Fruit fly (Drosophila melanogaster): ENCODE measurements around the gene eIF4E1.
A peak's percentile ranks its signal among the peaks of the same experiment; 100 is the strongest.

Gene eIF4E1

DNA sequence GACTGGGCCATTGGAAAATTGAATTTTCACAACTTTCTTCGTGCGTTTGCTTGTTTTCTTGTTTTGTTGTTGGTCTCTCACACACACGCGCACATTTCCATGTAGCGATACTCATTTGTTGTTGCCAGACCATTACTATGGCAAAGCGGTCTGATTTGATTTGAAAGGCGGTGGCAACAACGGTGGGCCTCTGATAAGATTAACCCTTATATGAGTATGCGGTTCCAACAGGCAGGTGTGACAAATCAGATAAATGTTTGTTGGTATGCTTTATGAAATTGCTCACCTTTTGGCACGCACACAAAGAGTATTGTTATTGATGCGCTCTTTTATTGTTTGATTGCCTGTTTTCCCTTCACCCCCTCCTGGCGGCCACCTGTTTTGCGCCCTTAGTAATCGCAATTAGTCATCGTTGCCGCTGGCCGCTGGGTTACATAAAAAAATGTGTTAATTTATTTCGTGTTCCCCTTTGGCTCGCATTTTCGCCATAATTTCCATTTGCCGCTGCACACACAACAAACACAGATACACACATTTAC is 45.0 kb upstream of the eIF4E1 start (continued):
- TF ChIP-seq CG17829 (tag; optimal IDR thresholded peaks at IDR 0.05), result no peak
- TF ChIP-seq CG4360 (GFP tag; IDR thresholded peaks at IDR 0.05), result peak; percentile 85
- TF ChIP-seq lola (GFP tag; optimal IDR thresholded peaks at IDR 0.05), result no peak
- TF ChIP-seq CG18599 (GFP tag; optimal IDR thresholded peaks at IDR 0.05), result peak; percentile 50
- TF ChIP-seq prd (optimal IDR thresholded peaks at IDR 0.05), result no peak
- no peak for TF ChIP-seq prd (GFP tag; IDR thresholded peaks at IDR 0.05)
- TF ChIP-seq CG3726 (GFP tag; IDR thresholded peaks at IDR 0.05), result no peak
- TF ChIP-seq CG34376 (GFP tag; optimal IDR thresholded peaks at IDR 0.05), result peak; percentile 79
- no peak for TF ChIP-seq chif (GFP tag; optimal IDR thresholded peaks at IDR 0.05)
- no peak for TF ChIP-seq CG16863 (GFP tag; optimal IDR thresholded peaks at IDR 0.05)
- peak; percentile 7; the same call in 1 of the 2 replicates for TF ChIP-seq MBD-R2 (GFP tag; IDR thresholded peaks at IDR 0.05)
- no peak for TF ChIP-seq CG15073 (GFP tag; optimal IDR thresholded peaks at IDR 0.05)
- TF ChIP-seq CG8478 (optimal IDR thresholded peaks at IDR 0.05), result no peak
- TF ChIP-seq row (GFP tag; IDR thresholded peaks at IDR 0.05), result 0 out of 3 replicates have a peak, but pooled peaks have one; percentile 13
- TF ChIP-seq pros (GFP tag; optimal IDR thresholded peaks at IDR 0.05), result peak; percentile 59
- no peak for TF ChIP-seq CG4730 (GFP tag; IDR thresholded peaks at IDR 0.05)
- no peak for TF ChIP-seq CG5180 (GFP tag; optimal IDR thresholded peaks at IDR 0.05)
- no peak for TF ChIP-seq NC2β (GFP tag; optimal IDR thresholded peaks at IDR 0.05)
- no peak for TF ChIP-seq wdn (GFP tag; IDR thresholded peaks at IDR 0.05)
- peak in 1 of 2 experiments; percentile 45 for TF ChIP-seq tll (GFP tag; optimal IDR thresholded peaks at IDR 0.05)
- peak; percentile 46 for TF ChIP-seq scrt (GFP tag; optimal IDR thresholded peaks at IDR 0.05)
- TF ChIP-seq Atf6 (GFP tag; IDR thresholded peaks at IDR 0.05), result no peak
- no peak for TF ChIP-seq CG10267 (tag; optimal IDR thresholded peaks at IDR 0.05)
- TF ChIP-seq NK7.1 (GFP tag; optimal IDR thresholded peaks at IDR 0.05), result no peak
- no peak for TF ChIP-seq CTCF (GFP tag; optimal IDR thresholded peaks at IDR 0.05)
- TF ChIP-seq Sry-β (GFP tag; optimal IDR thresholded peaks at IDR 0.05), result no peak
- TF ChIP-seq CG2875 (GFP tag; optimal IDR thresholded peaks at IDR 0.05), result no peak
- TF ChIP-seq cad (GFP tag; optimal IDR thresholded peaks at IDR 0.05), result peak; percentile 23
- no peak for TF ChIP-seq CG30403 (GFP tag; optimal IDR thresholded peaks at IDR 0.05)
- no peak for TF ChIP-seq Optix (GFP tag; IDR thresholded peaks at IDR 0.05)
- no peak for TF ChIP-seq pum (GFP tag; optimal IDR thresholded peaks at IDR 0.05)
- no peak for TF ChIP-seq D19A (tag; optimal IDR thresholded peaks at IDR 0.05)
- TF ChIP-seq Lhr (GFP tag; optimal IDR thresholded peaks at IDR 0.05), result no peak
- TF ChIP-seq ftz-f1 (GFP tag; optimal IDR thresholded peaks at IDR 0.05), result no peak
- 0 out of 3 replicates have a peak, but pooled peaks have one; percentile 8 for TF ChIP-seq CG2199 (GFP tag; IDR thresholded peaks at IDR 0.05)
- TF ChIP-seq CG8281 (tag; optimal IDR thresholded peaks at IDR 0.05), result peak; percentile 48
- TF ChIP-seq CG11456 (GFP tag; IDR thresholded peaks at IDR 0.05), result no peak
- no peak for TF ChIP-seq gce (GFP tag; IDR thresholded peaks at IDR 0.05)
- peak; percentile 38; the same call in 1 of the 2 replicates for TF ChIP-seq slbo (GFP tag; IDR thresholded peaks at IDR 0.05)
- TF ChIP-seq CG15696 (tag; optimal IDR thresholded peaks at IDR 0.05), result no peak
- peak; percentile 12; the same call in 1 of the 2 replicates for TF ChIP-seq CG32532 (GFP tag; IDR thresholded peaks at IDR 0.05)
- TF ChIP-seq zfh1 (GFP tag; IDR thresholded peaks at IDR 0.05), result no peak
- no peak for TF ChIP-seq CG1529 (GFP tag; optimal IDR thresholded peaks at IDR 0.05)
- no peak for TF ChIP-seq pb (GFP tag; optimal IDR thresholded peaks at IDR 0.05)
- TF ChIP-seq HLH4C (GFP tag; IDR thresholded peaks at IDR 0.05; ENCODE audit: partially characterized antibody), result no peak
- no peak for TF ChIP-seq CG2712 (tag; optimal IDR thresholded peaks at IDR 0.05)
- no peak for TF ChIP-seq ind (GFP tag; optimal IDR thresholded peaks at IDR 0.05)
- TF ChIP-seq CG10321 (GFP tag; IDR thresholded peaks at IDR 0.05), result no peak
- no peak for TF ChIP-seq dpn (GFP tag; optimal IDR thresholded peaks at IDR 0.05)
- no peak for TF ChIP-seq cato (GFP tag; optimal IDR thresholded peaks at IDR 0.05; ENCODE audit: borderline replicate concordance)
- TF ChIP-seq Kr (GFP tag; optimal IDR thresholded peaks at IDR 0.05), result peak; percentile 79
- no peak for TF ChIP-seq Opbp (GFP tag; IDR thresholded peaks at IDR 0.05; ENCODE audit: partially characterized antibody)
